Worm (Caenorhabditis elegans) whole organism, mixed stage, embryonic: ENCODE results near the gene fcd-2.

Experiments used
- M03D4.4 ChIP-seq: sonication (generic microtip); optimal IDR thresholded peaks from 2 replicates; lab custom pipeline; 2017; ENCODE audit warnings: mild to moderate bottlenecking, missing genetic modification characterization, missing compliant biosample characterization
- bed-3 ChIP-seq: fragments of 200-800 bp; sonication (Bioruptor generic); optimal IDR thresholded peaks from 3 replicates; lab custom pipeline; 2018; ENCODE audit warnings: mild to moderate bottlenecking, missing genetic modification characterization, moderate library complexity, missing compliant biosample characterization
- ceh-39 ChIP-seq: fragments of 150-350 bp; optimal IDR thresholded peaks from 2 replicates; lab custom pipeline; 2014; ENCODE audit warnings: missing biosample characterization, missing genetic modification characterization
- ceh-43 ChIP-seq: fragments of 200-800 bp; sonication (Bioruptor generic); optimal IDR thresholded peaks from 2 replicates; lab custom pipeline; 2018; ENCODE audit warnings: mild to moderate bottlenecking, missing genetic modification characterization, moderate library complexity, missing compliant biosample characterization
- ceh-83 ChIP-seq: fragments of 200-800 bp; sonication (Bioruptor generic); optimal IDR thresholded peaks from 2 replicates; lab custom pipeline; 2018; ENCODE audit warnings: mild to moderate bottlenecking, missing genetic modification characterization, missing compliant biosample characterization
- ces-1 ChIP-seq: fragments of 150-350 bp; optimal IDR thresholded peaks from 2 replicates; lab custom pipeline; 2014; ENCODE audit warnings: missing biosample characterization, missing genetic modification reagents, missing genetic modification characterization
- cnd-1 ChIP-seq: fragments of 200-800 bp; sonication (Bioruptor generic); optimal IDR thresholded peaks from 2 replicates; lab custom pipeline; 2018; ENCODE audit warnings: mild to moderate bottlenecking, missing genetic modification characterization, missing compliant biosample characterization
- drap-1 ChIP-seq: fragments of 200-800 bp; sonication (Bioruptor generic); optimal IDR thresholded peaks from 3 replicates; lab custom pipeline; 2018; ENCODE audit warnings: mild to moderate bottlenecking, missing genetic modification characterization, missing compliant biosample characterization
- elt-1 ChIP-seq: sonication (generic microtip); optimal IDR thresholded peaks from 2 replicates; lab custom pipeline; 2017; ENCODE audit warnings: missing genetic modification characterization, mild to moderate bottlenecking, missing compliant biosample characterization, antibody characterized with exemption, moderate library complexity, borderline replicate concordance; ENCODE audit not compliant: insufficient read depth
- ham-2 ChIP-seq: fragments of 200-800 bp; sonication (Bioruptor generic); optimal IDR thresholded peaks from 2 replicates; lab custom pipeline; 2018; ENCODE audit warnings: mild to moderate bottlenecking, missing genetic modification characterization, missing compliant biosample characterization
- hlh-1 ChIP-seq: fragments of 150-350 bp; optimal IDR thresholded peaks from 2 replicates; lab custom pipeline; 2014; ENCODE audit warnings: missing biosample characterization, missing genetic modification reagents, missing genetic modification characterization
- lin-13 ChIP-seq: fragments of 150-350 bp; optimal IDR thresholded peaks from 2 replicates; lab custom pipeline; 2014; ENCODE audit warnings: missing biosample characterization, missing genetic modification characterization
- lin-32 ChIP-seq: fragments of 200-800 bp; sonication (Bioruptor generic); optimal IDR thresholded peaks from 2 replicates; lab custom pipeline; 2018; ENCODE audit warnings: mild to moderate bottlenecking, missing genetic modification characterization, missing compliant biosample characterization
- lsy-2 ChIP-seq: fragments of 150-350 bp; optimal IDR thresholded peaks from 2 replicates; lab custom pipeline; 2014; ENCODE audit warnings: missing biosample characterization, missing genetic modification characterization
- mab-5 ChIP-seq: fragments of 150-350 bp; optimal IDR thresholded peaks from 2 replicates; lab custom pipeline; 2014; ENCODE audit warnings: missing biosample characterization, missing genetic modification characterization
- mep-1 ChIP-seq: fragments of 150-350 bp; optimal IDR thresholded peaks from 2 replicates; lab custom pipeline; 2017; ENCODE audit warnings: missing biosample characterization, missing genetic modification reagents, missing genetic modification characterization, inconsistent platforms
- mls-2 ChIP-seq: sonication (generic microtip); optimal IDR thresholded peaks from 2 replicates; lab custom pipeline; 2016; ENCODE audit warnings: mild to moderate bottlenecking, missing genetic modification characterization, moderate library complexity, missing compliant biosample characterization
- nhr-12 ChIP-seq: fragments of 150-350 bp; optimal IDR thresholded peaks from 2 replicates; lab custom pipeline; 2014; ENCODE audit warnings: missing biosample characterization, missing genetic modification characterization
- nhr-2 ChIP-seq: fragments of 150-350 bp; optimal IDR thresholded peaks from 2 replicates; lab custom pipeline; 2014; ENCODE audit warnings: missing biosample characterization, missing genetic modification characterization
- nhr-237 ChIP-seq: fragments of 150-350 bp; optimal IDR thresholded peaks from 2 replicates; lab custom pipeline; 2014; ENCODE audit warnings: missing biosample characterization, missing genetic modification characterization
- nhr-76 ChIP-seq: sonication (generic microtip); optimal IDR thresholded peaks from 2 replicates; lab custom pipeline; 2017; ENCODE audit warnings: missing biosample characterization, missing genetic modification characterization
- pha-4 ChIP-seq: fragments of 150-350 bp; optimal IDR thresholded peaks from 2 replicates; lab custom pipeline; 2018; ENCODE audit warnings: missing biosample characterization, missing genetic modification reagents, missing genetic modification characterization
- sem-2 ChIP-seq: fragments of 200-800 bp; sonication (Bioruptor generic); optimal IDR thresholded peaks from 2 replicates; lab custom pipeline; 2018; ENCODE audit warnings: mild to moderate bottlenecking, missing genetic modification characterization, missing compliant biosample characterization
- snpc-4 ChIP-seq: fragments of 150-350 bp; optimal IDR thresholded peaks from 2 replicates; lab custom pipeline; 2014; ENCODE audit warnings: missing biosample characterization, missing genetic modification characterization
- sptf-1 ChIP-seq: sonication (generic microtip); optimal IDR thresholded peaks from 2 replicates; lab custom pipeline; 2017; ENCODE audit warnings: mild to moderate bottlenecking, missing genetic modification characterization, moderate library complexity, missing compliant biosample characterization
- tbx-8 ChIP-seq: fragments of 200-800 bp; sonication (Bioruptor generic); optimal IDR thresholded peaks from 2 replicates; lab custom pipeline; 2018; ENCODE audit warnings: mild to moderate bottlenecking, missing genetic modification characterization, moderate library complexity, missing compliant biosample characterization
- unc-120 ChIP-seq: sonication (generic microtip); optimal IDR thresholded peaks from 2 replicates; lab custom pipeline; 2017; ENCODE audit warnings: missing genetic modification characterization, missing compliant biosample characterization; ENCODE audit not compliant: poor library complexity, severe bottlenecking
- unc-39 ChIP-seq: fragments of 150-350 bp; optimal IDR thresholded peaks from 2 replicates; lab custom pipeline; 2014; ENCODE audit warnings: missing biosample characterization, missing genetic modification characterization
- zip-8 ChIP-seq: fragments of 150-350 bp; optimal IDR thresholded peaks from 2 replicates; lab custom pipeline; 2014; ENCODE audit warnings: missing biosample characterization, missing genetic modification characterization
- ztf-11 ChIP-seq: fragments of 150-350 bp; optimal IDR thresholded peaks from 2 replicates; lab custom pipeline; 2014; ENCODE audit warnings: missing biosample characterization, missing genetic modification characterization

Gene fcd-2

DNA sequence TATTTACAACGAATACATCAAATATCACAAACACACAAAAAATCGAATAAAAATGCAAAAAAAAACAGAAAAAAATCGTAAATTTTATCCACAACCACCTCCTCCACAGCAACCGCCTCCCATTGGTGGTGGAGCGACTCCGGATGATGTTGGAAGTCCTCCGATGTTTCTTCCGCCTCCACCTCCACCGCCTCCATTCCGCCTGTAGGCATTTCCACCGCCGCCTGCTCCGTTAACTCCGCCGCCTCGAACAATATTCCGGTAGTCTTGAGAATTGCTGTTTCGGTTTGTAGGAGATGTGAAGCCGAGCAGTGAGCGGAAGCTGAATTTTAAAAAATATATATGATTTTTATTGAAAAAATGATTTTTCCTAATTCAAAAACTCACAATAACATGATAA, 2.9 kb downstream of the fcd-2 start:
- no peak for TF ChIP-seq mls-2 (tag; lab: Kevin White, UChicago)
- TF ChIP-seq ztf-11, result no peak
- TF ChIP-seq snpc-4, result no peak
- TF ChIP-seq bed-3 (GFP tag; lab: Kevin White, UChicago), result no peak
- no peak for TF ChIP-seq tbx-8 (GFP tag; lab: Kevin White, UChicago)
- TF ChIP-seq nhr-76 (tag; lab: Kevin White, UChicago), result no peak
- no peak for TF ChIP-seq ceh-83 (GFP tag; lab: Kevin White, UChicago)

DNA sequence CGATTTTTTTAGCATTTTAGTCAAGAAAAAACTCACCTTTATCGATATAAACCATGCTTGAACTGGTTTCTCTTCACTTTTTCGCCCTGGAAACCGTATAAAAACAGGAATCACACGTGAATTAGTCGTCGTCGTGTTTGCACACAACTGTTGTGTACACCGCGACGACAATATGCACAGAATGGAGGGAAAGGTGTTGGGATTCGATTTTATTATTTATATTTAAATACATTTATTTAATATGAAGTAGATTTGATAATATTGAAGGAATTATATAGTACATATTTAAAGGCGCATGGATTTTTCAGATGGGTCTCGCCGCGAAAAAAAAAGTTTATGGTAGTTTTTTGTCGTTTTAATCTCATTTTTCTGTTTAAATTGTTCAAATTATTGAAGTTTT, 3.4 kb downstream of the fcd-2 start, which contains the start of gene Y41E3.8:
TSS of gene Y41E3.8 (minus strand) at position 88 of the 400 bp plus-strand sequence.
- TF ChIP-seq drap-1 (GFP tag; lab: Kevin White, UChicago), result no peak
- peak; percentile 54 for TF ChIP-seq ces-1

DNA sequence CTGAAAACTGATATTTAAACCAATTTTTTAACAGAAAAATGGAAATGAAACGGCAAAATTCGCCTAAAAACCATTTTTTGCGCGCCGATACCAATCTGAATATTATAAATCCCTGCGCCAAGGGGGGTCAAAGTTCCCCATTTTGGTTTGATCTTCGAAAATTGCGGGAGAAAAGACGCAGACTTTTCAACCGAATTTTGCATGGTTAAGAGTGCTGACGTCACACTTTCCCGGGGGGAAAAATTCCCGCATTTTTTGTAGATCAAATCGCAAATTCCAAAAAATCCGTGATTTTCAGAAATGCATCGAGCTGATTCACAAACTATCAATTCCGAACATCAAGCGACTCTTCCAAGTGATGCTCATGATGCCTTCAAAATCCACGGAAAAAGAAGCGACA, 4.1 kb downstream of the fcd-2 start:
- TF ChIP-seq tbx-8 (GFP tag; lab: Kevin White, UChicago), result no peak
- TF ChIP-seq zip-8 (tag; lab: Kevin White, UChicago), result no peak
- no peak for TF ChIP-seq drap-1 (GFP tag; lab: Kevin White, UChicago)
- TF ChIP-seq sem-2 (GFP tag; lab: Kevin White, UChicago), result no peak
- TF ChIP-seq elt-1, result no peak
- no peak for TF ChIP-seq ceh-39 (tag; lab: Kevin White, UChicago)
- no peak for TF ChIP-seq unc-120
- TF ChIP-seq sptf-1 (tag; lab: Kevin White, UChicago), result no peak
- no peak for TF ChIP-seq ces-1
- TF ChIP-seq mab-5 (tag; lab: Kevin White, UChicago), result no peak
- TF ChIP-seq cnd-1 (tag; lab: Kevin White, UChicago), result no peak
- TF ChIP-seq lin-13 (tag; lab: Kevin White, UChicago), result no peak
- TF ChIP-seq ceh-83 (GFP tag; lab: Kevin White, UChicago), result no peak
- no peak for TF ChIP-seq nhr-76 (tag; lab: Kevin White, UChicago)

DNA sequence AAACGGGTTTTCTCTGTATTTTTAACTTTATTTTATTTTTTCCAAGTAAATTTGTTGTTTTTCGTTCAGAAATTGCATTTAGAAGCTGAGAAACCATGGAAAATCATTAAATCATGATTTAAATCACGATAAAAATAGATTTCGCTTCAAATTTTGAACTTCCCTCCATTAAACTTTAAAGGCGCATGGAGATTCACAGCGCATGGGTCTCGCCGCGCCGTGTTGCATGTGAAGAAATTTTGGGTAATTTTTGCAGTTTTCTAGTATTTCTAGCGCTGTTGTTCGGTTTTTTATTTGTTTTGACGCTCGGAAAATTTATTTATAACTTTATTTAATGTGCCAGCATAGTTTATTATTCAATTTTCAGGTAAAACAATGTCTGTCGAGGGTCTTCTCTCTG, 11.5 kb downstream of the fcd-2 start, which contains the start of gene eef-1B.2:
TSS of gene eef-1B.2 (plus strand) at position 358 of the 400 bp plus-strand sequence.
- TF ChIP-seq mep-1 (peak; percentile 61), lin-13 (tag; lab: Kevin White, UChicago) (peak; percentile 56), lsy-2 (peak; percentile 74), pha-4 (tag; lab: Kevin White, UChicago) (no peak), nhr-237 (tag; lab: Kevin White, UChicago) (peak; percentile 62), ces-1 (peak; percentile 31), M03D4.4 (tag; lab: Kevin White, UChicago) (no peak), hlh-1 (tag; lab: Kevin White, UChicago) (peak; percentile 1), cnd-1 (tag; lab: Kevin White, UChicago) (no peak)
- TF ChIP-seq, all 35 proteins: peak for 6

DNA sequence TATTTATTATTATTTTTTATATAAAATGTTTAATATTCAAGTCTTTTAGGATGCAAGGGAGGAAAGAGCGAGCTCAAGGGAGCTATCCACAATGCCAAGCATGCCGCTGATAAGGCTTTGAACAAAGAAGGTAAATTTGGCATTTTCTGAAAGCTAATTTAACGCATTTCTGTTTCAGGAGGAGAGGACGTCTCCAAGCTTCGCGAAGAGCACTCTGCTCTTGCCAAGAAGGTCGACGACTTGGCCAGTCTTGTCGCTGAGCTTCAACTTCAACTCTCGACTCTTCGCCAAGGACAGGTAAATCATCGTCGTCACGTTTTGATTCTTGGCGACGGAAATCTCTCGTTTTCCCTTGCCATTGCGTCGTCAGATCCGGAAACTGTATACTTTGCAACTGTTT, 12.0 kb downstream of the fcd-2 start:
- TF ChIP-seq nhr-76 (tag; lab: Kevin White, UChicago), result no peak
- no peak for TF ChIP-seq ces-1
- TF ChIP-seq ztf-11, result no peak
- no peak for TF ChIP-seq ham-2
- no peak for TF ChIP-seq drap-1 (GFP tag; lab: Kevin White, UChicago)
- no peak for TF ChIP-seq unc-120
- no peak for TF ChIP-seq ceh-43 (GFP tag; lab: Kevin White, UChicago)
- no peak for TF ChIP-seq mls-2 (tag; lab: Kevin White, UChicago)
- no peak for TF ChIP-seq unc-39 (tag; lab: Kevin White, UChicago)
- TF ChIP-seq mab-5 (tag; lab: Kevin White, UChicago), result no peak
- no peak for TF ChIP-seq elt-1
- no peak for TF ChIP-seq zip-8 (tag; lab: Kevin White, UChicago)
- TF ChIP-seq snpc-4, result no peak

DNA sequence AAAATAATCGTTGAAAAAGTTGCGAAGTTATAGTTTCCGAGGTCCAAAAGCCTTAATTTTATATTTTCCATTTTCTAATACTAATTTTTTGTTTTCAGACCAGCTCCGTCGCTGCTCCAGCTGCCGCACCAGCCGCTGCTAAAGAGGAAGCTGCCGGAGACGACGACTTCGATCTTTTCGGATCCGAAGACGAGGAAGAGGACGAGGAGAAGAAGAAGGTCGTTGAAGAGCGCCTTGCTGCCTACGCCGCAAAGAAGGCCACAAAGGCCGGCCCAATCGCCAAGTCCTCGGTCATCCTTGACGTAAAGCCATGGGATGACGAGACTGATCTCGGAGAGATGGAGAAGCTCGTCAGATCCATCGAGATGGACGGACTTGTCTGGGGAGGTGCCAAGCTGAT, 13.3 kb downstream of the fcd-2 start:
- no peak for TF ChIP-seq lin-32 (GFP tag; lab: Kevin White, UChicago)
- TF ChIP-seq ztf-11, result no peak
- TF ChIP-seq mep-1, result no peak
- no peak for TF ChIP-seq lin-13 (tag; lab: Kevin White, UChicago)
- no peak for TF ChIP-seq hlh-1 (tag; lab: Kevin White, UChicago)
- TF ChIP-seq nhr-2 (tag; lab: Kevin White, UChicago), result no peak
- no peak for TF ChIP-seq nhr-12 (tag; lab: Kevin White, UChicago)
- TF ChIP-seq unc-120, result no peak
- TF ChIP-seq ceh-83 (GFP tag; lab: Kevin White, UChicago), result no peak
- no peak for TF ChIP-seq lsy-2
- no peak for TF ChIP-seq zip-8 (tag; lab: Kevin White, UChicago)
- no peak for TF ChIP-seq snpc-4
